Fruit fly (Drosophila melanogaster): ENCODE data around the gene Mms19.

- TF ChIP-seq CrebA (GFP tag; optimal IDR thresholded peaks at IDR 0.05; ENCODE audit: borderline replicate concordance) (no peak), CG32264 (GFP tag; optimal IDR thresholded peaks at IDR 0.05) (peak; percentile 2), HLH106 (tag; optimal IDR thresholded peaks at IDR 0.05) (peak; percentile 14), usp (GFP tag; optimal IDR thresholded peaks at IDR 0.05) (no peak), psq (GFP tag; optimal IDR thresholded peaks at IDR 0.05) (peak; percentile 15), Abd-B (GFP tag; optimal IDR thresholded peaks at IDR 0.05) (no peak)
Observed at dm6 chr3R:5261996-5262535, 29.7 kb downstream of the Mms19 start.

All from whole organism, wandering third instar larva.